Worm (Caenorhabditis elegans) whole organism, mixed stage, embryonic: ENCODE data around the gene sru-31.

Source experiments
- drap-1 ChIP-seq: fragments of 200-800 bp; sonication (Bioruptor generic); optimal IDR thresholded peaks from 3 replicates; lab custom pipeline; 2018; ENCODE audit warnings: mild to moderate bottlenecking, missing genetic modification characterization, missing compliant biosample characterization
- elt-1 ChIP-seq: sonication (generic microtip); optimal IDR thresholded peaks from 2 replicates; lab custom pipeline; 2017; ENCODE audit warnings: missing genetic modification characterization, mild to moderate bottlenecking, missing compliant biosample characterization, antibody characterized with exemption, moderate library complexity, borderline replicate concordance; ENCODE audit not compliant: insufficient read depth
- lin-13 ChIP-seq: fragments of 150-350 bp; optimal IDR thresholded peaks from 2 replicates; lab custom pipeline; 2014; ENCODE audit warnings: missing biosample characterization, missing genetic modification characterization
- lsy-2 ChIP-seq: fragments of 150-350 bp; optimal IDR thresholded peaks from 2 replicates; lab custom pipeline; 2014; ENCODE audit warnings: missing biosample characterization, missing genetic modification characterization
- sptf-1 ChIP-seq: sonication (generic microtip); optimal IDR thresholded peaks from 2 replicates; lab custom pipeline; 2017; ENCODE audit warnings: mild to moderate bottlenecking, missing genetic modification characterization, moderate library complexity, missing compliant biosample characterization
- ztf-11 ChIP-seq: fragments of 150-350 bp; optimal IDR thresholded peaks from 2 replicates; lab custom pipeline; 2014; ENCODE audit warnings: missing biosample characterization, missing genetic modification characterization

ce11 chrV:9771970-9772369 is 44.5 kb upstream of the sru-31 start, which contains the start of gene F46B6.2:
- TF ChIP-seq ztf-11 (tag; lab: Kevin White, UChicago) (no peak), sptf-1 (no peak), drap-1 (GFP tag; lab: Kevin White, UChicago) (no peak), lin-13 (tag; lab: Kevin White, UChicago) (no peak), elt-1 (no peak), lsy-2 (tag; lab: Kevin White, UChicago) (no peak)
